Worm (Caenorhabditis elegans) whole organism, L2 larva: Measurements from ENCODE around the gene Y60A3A.16.

ENCODE experiments used
- C34F6.9 ChIP-seq: fragments of 150-350 bp; optimal IDR thresholded peaks from 2 replicates; lab custom pipeline; 2014; ENCODE audit warnings: missing biosample characterization, missing genetic modification characterization
- F13H6.1 ChIP-seq: sonication (generic microtip); optimal IDR thresholded peaks from 2 replicates; lab custom pipeline; 2016; ENCODE audit warnings: missing genetic modification characterization, missing compliant biosample characterization
- R02D3.7 ChIP-seq: fragments of 150-350 bp; optimal IDR thresholded peaks from 2 replicates; lab custom pipeline; 2014; ENCODE audit warnings: missing biosample characterization, missing genetic modification characterization
- Y55F3AM.14 ChIP-seq: fragments of 200-800 bp; sonication (Bioruptor generic); optimal IDR thresholded peaks from 2 replicates; lab custom pipeline; 2018; ENCODE audit warnings: mild to moderate bottlenecking, missing genetic modification characterization, missing compliant biosample characterization
- ZK546.5 ChIP-seq: sonication (generic microtip); optimal IDR thresholded peaks from 2 replicates; lab custom pipeline; 2017; ENCODE audit warnings: missing biosample characterization, missing genetic modification characterization
- alr-1 ChIP-seq: fragments of 150-350 bp; optimal IDR thresholded peaks from 2 replicates; lab custom pipeline; 2014; ENCODE audit warnings: missing biosample characterization, missing genetic modification characterization
- aly-2 ChIP-seq: fragments of 150-350 bp; optimal IDR thresholded peaks from 2 replicates; lab custom pipeline; 2014; ENCODE audit warnings: missing biosample characterization, missing genetic modification characterization
- ama-1 ChIP-seq: fragments of 150-350 bp; optimal IDR thresholded peaks from 2 replicates; lab custom pipeline; 2018; ENCODE audit warnings: inconsistent platforms
- ceh-82 ChIP-seq: fragments of 150-350 bp; optimal IDR thresholded peaks from 2 replicates; lab custom pipeline; 2014; ENCODE audit warnings: missing biosample characterization, missing genetic modification characterization
- crh-2 ChIP-seq: sonication (generic microtip); optimal IDR thresholded peaks from 2 replicates; lab custom pipeline; 2017; ENCODE audit warnings: missing biosample characterization, missing genetic modification characterization
- dmd-4 ChIP-seq: sonication (generic microtip); optimal IDR thresholded peaks from 2 replicates; lab custom pipeline; 2017; ENCODE audit warnings: missing biosample characterization, missing genetic modification characterization
- elt-1 ChIP-seq: fragments of 150-350 bp; optimal IDR thresholded peaks from 2 replicates; lab custom pipeline; 2014; ENCODE audit warnings: missing biosample characterization, missing genetic modification characterization
- elt-3 ChIP-seq: sonication (generic microtip); optimal IDR thresholded peaks from 2 replicates; lab custom pipeline; 2017; ENCODE audit warnings: missing biosample characterization, missing genetic modification characterization
- fos-1 ChIP-seq: fragments of 150-350 bp; optimal IDR thresholded peaks from 2 replicates; lab custom pipeline; 2014; ENCODE audit warnings: missing biosample characterization, missing genetic modification characterization
- gmeb-1 ChIP-seq: fragments of 150-350 bp; optimal IDR thresholded peaks from 2 replicates; lab custom pipeline; 2014; ENCODE audit warnings: missing biosample characterization, missing genetic modification characterization
- lin-11 ChIP-seq: fragments of 150-350 bp; sonication (generic microtip); optimal IDR thresholded peaks from 2 replicates; lab custom pipeline; 2014; ENCODE audit warnings: missing biosample characterization, missing genetic modification characterization, inconsistent platforms, mixed read lengths
- lin-13 ChIP-seq: fragments of 150-350 bp; optimal IDR thresholded peaks from 2 replicates; lab custom pipeline; 2014; ENCODE audit warnings: missing biosample characterization, missing genetic modification reagents, missing genetic modification characterization
- lin-39 ChIP-seq: fragments of 150-350 bp; optimal IDR thresholded peaks from 2 replicates; lab custom pipeline; 2014; ENCODE audit warnings: missing biosample characterization, missing genetic modification reagents, missing genetic modification characterization
- lsy-2 ChIP-seq, 2 experiments: fragments of 150-350 bp in 1 of 2; sonication (generic microtip) in 1 of 2; optimal IDR thresholded peaks; 2 replicates each; lab custom pipeline; 2014 to 2017; ENCODE audit warnings: missing biosample characterization in 2 of 2, missing genetic modification characterization in 2 of 2
- mab-5 ChIP-seq: fragments of 150-350 bp; optimal IDR thresholded peaks from 2 replicates; lab custom pipeline; 2014; ENCODE audit warnings: missing biosample characterization, missing genetic modification characterization
- mdl-1 ChIP-seq, 2 experiments: fragments of 150-350 bp in 1 of 2; sonication (generic microtip) in 1 of 2; optimal IDR thresholded peaks; 2 replicates each; lab custom pipeline; 2017; ENCODE audit warnings: missing biosample characterization in 2 of 2, missing genetic modification characterization in 2 of 2
- nhr-10 ChIP-seq: sonication (generic microtip); optimal IDR thresholded peaks from 2 replicates; lab custom pipeline; 2017; ENCODE audit warnings: missing biosample characterization, missing genetic modification characterization
- nhr-11 ChIP-seq: fragments of 150-350 bp; optimal IDR thresholded peaks from 2 replicates; lab custom pipeline; 2014; ENCODE audit warnings: missing biosample characterization, missing genetic modification characterization
- nhr-129 ChIP-seq: fragments of 150-350 bp; optimal IDR thresholded peaks from 2 replicates; lab custom pipeline; 2014; ENCODE audit warnings: missing biosample characterization, missing genetic modification characterization
- nhr-23 ChIP-seq: fragments of 150-350 bp; optimal IDR thresholded peaks from 2 replicates; lab custom pipeline; 2014; ENCODE audit warnings: missing biosample characterization, missing genetic modification reagents, missing genetic modification characterization
- nhr-25 ChIP-seq: fragments of 150-350 bp; sonication (generic microtip); optimal IDR thresholded peaks from 3 replicates; lab custom pipeline; 2014; ENCODE audit warnings: missing biosample characterization, missing genetic modification characterization
- nhr-6 ChIP-seq: fragments of 150-350 bp; optimal IDR thresholded peaks from 2 replicates; lab custom pipeline; 2014; ENCODE audit warnings: missing biosample characterization, missing genetic modification characterization
- nhr-77 ChIP-seq: fragments of 150-350 bp; optimal IDR thresholded peaks from 2 replicates; lab custom pipeline; 2014; ENCODE audit warnings: missing biosample characterization, missing genetic modification characterization
- peb-1 ChIP-seq: fragments of 150-350 bp; optimal IDR thresholded peaks from 2 replicates; lab custom pipeline; 2014; ENCODE audit warnings: missing biosample characterization, missing genetic modification characterization
- sem-4 ChIP-seq: fragments of 150-350 bp; optimal IDR thresholded peaks from 2 replicates; lab custom pipeline; 2014; ENCODE audit warnings: missing biosample characterization, missing genetic modification reagents, missing genetic modification characterization
- skn-1 ChIP-seq: sonication (generic microtip); optimal IDR thresholded peaks from 2 replicates; lab custom pipeline; 2017; ENCODE audit warnings: missing biosample characterization, missing genetic modification characterization
- sma-3 ChIP-seq: sonication (generic microtip); optimal IDR thresholded peaks from 2 replicates; lab custom pipeline; 2016; ENCODE audit warnings: missing genetic modification reagents, missing genetic modification characterization, missing compliant biosample characterization
- sma-9 ChIP-seq, 2 experiments: fragments of 150-350 bp in 1 of 2; sonication (generic microtip) in 1 of 2; optimal IDR thresholded peaks; 2 replicates each; lab custom pipeline; 2014 to 2016; ENCODE audit warnings: missing genetic modification characterization in 2 of 2, mild to moderate bottlenecking in 1 of 2, missing biosample characterization in 1 of 2, missing compliant biosample characterization in 1 of 2, missing genetic modification reagents in 1 of 2, moderate library complexity in 1 of 2
- unc-55 ChIP-seq: fragments of 150-350 bp; sonication (generic microtip); optimal IDR thresholded peaks from 3 replicates; lab custom pipeline; 2014; ENCODE audit warnings: missing biosample characterization, missing genetic modification reagents, missing genetic modification characterization
- unc-62 ChIP-seq: fragments of 150-350 bp; optimal IDR thresholded peaks from 2 replicates; lab custom pipeline; 2014; ENCODE audit warnings: missing biosample characterization, missing genetic modification reagents, missing genetic modification characterization
- zag-1 ChIP-seq: fragments of 150-350 bp; optimal IDR thresholded peaks from 2 replicates; lab custom pipeline; 2014; ENCODE audit warnings: missing biosample characterization, missing genetic modification characterization
- ztf-1 ChIP-seq: fragments of 200-800 bp; sonication (Bioruptor generic); conservative IDR thresholded peaks from 2 replicates; pipeline ENCODE4 v1.3.6; 2022; ENCODE audit warnings: missing genetic modification characterization, missing compliant biosample characterization
- ztf-11 ChIP-seq: sonication (generic microtip); optimal IDR thresholded peaks from 2 replicates; lab custom pipeline; 2017; ENCODE audit warnings: missing biosample characterization, missing genetic modification characterization
- ztf-4 ChIP-seq: fragments of 150-350 bp; optimal IDR thresholded peaks from 2 replicates; lab custom pipeline; 2014; ENCODE audit warnings: missing biosample characterization, missing genetic modification characterization

The Y60A3A.16 gene

ce11 chrV:19907365-19907764, 15.1 kb downstream of the Y60A3A.16 start, which contains the start of gene fars-2:
Gene fars-2 (minus strand): TSS chrV:19907434.
- TF ChIP-seq gmeb-1: no peak
- TF ChIP-seq ama-1 (lab: Kevin White, UChicago): no peak

- TF ChIP-seq elt-3 (tag; lab: Kevin White, UChicago): no peak
- no peak for TF ChIP-seq dmd-4
- no peak for TF ChIP-seq lin-11 (tag; lab: Kevin White, UChicago)
- no peak for TF ChIP-seq nhr-10
Measured at ce11 chrV:19905988-19906387, 16.5 kb downstream of the Y60A3A.16 start.

- TF ChIP-seq Y55F3AM.14 (GFP tag; lab: Kevin White, UChicago) (no peak), skn-1 (tag; lab: Kevin White, UChicago) (no peak), zag-1 (tag; lab: Kevin White, UChicago) (no peak), nhr-129 (tag; lab: Kevin White, UChicago) (no peak), lin-13 (GFP tag; lab: Kevin White, UChicago) (no peak), sma-3 (no peak), nhr-25 (tag; lab: Kevin White, UChicago) (no peak), nhr-11 (no peak), ztf-4 (no peak), ZK546.5 (tag; lab: Kevin White, UChicago) (no peak), gmeb-1 (no peak), ztf-1 (no peak), sem-4 (tag; lab: Kevin White, UChicago) (no peak), ceh-82 (tag; lab: Kevin White, UChicago) (no peak)
Measured at ce11 chrV:19904790-19905189, 17.7 kb downstream of the Y60A3A.16 start.

ce11 chrV:19901826-19902225, 20.7 kb downstream of the Y60A3A.16 start:
- TF ChIP-seq gmeb-1 (no peak), aly-2 (no peak), ama-1 (lab: Kevin White, UChicago) (no peak), ZK546.5 (tag; lab: Kevin White, UChicago) (no peak), Y55F3AM.14 (GFP tag; lab: Kevin White, UChicago) (no peak), elt-3 (tag; lab: Kevin White, UChicago) (no peak), skn-1 (tag; lab: Kevin White, UChicago) (no peak), nhr-25 (tag; lab: Kevin White, UChicago) (no peak), nhr-23 (tag; lab: Kevin White, UChicago) (no peak), nhr-77 (tag; lab: Kevin White, UChicago) (no peak), peb-1 (tag; lab: Kevin White, UChicago) (no peak)

ce11 chrV:19899167-19899566, 23.3 kb downstream of the Y60A3A.16 start, which contains the start of gene Y116F11B.14:
Gene Y116F11B.14 (plus strand): TSS chrV:19899467.
- TF ChIP-seq mdl-1 (tag; optimal IDR thresholded peaks at IDR 0.05; lab: Kevin White, UChicago): no peak
- no peak for TF ChIP-seq ztf-4
- no peak for TF ChIP-seq ztf-11
- TF ChIP-seq unc-62 (GFP tag; lab: Kevin White, UChicago): no peak
- TF ChIP-seq fos-1: no peak
- no peak for TF ChIP-seq lin-13 (GFP tag; lab: Kevin White, UChicago)
- TF ChIP-seq elt-3 (tag; lab: Kevin White, UChicago): no peak
- TF ChIP-seq alr-1 (tag; lab: Kevin White, UChicago): no peak
- no peak for TF ChIP-seq nhr-23 (tag; lab: Kevin White, UChicago)
- TF ChIP-seq nhr-6: no peak

- no peak for TF ChIP-seq nhr-129 (tag; lab: Kevin White, UChicago)
- no peak for TF ChIP-seq elt-1 (tag; lab: Kevin White, UChicago)
- no peak for TF ChIP-seq R02D3.7 (tag; lab: Kevin White, UChicago)
- peak; percentile 78 for TF ChIP-seq fos-1
Measured at ce11 chrV:19897982-19898381, 24.5 kb downstream of the Y60A3A.16 start.

- TF ChIP-seq fos-1: peak; percentile 17
- peak; percentile 58 for TF ChIP-seq unc-55 (GFP tag; lab: Kevin White, UChicago)
- TF ChIP-seq zag-1 (tag; lab: Kevin White, UChicago): peak; percentile 63
- TF ChIP-seq nhr-129 (tag; lab: Kevin White, UChicago): peak; percentile 80
- TF ChIP-seq lin-11 (tag; lab: Kevin White, UChicago): no peak
- peak; percentile 30 for TF ChIP-seq nhr-6
- peak in 1 of 2 experiments; percentile 74 for TF ChIP-seq lsy-2 (tag; optimal IDR thresholded peaks at IDR 0.05; lab: Kevin White, UChicago)
- no peak for TF ChIP-seq nhr-11
- TF ChIP-seq Y55F3AM.14 (GFP tag; lab: Kevin White, UChicago): no peak
- TF ChIP-seq F13H6.1 (tag; lab: Kevin White, UChicago): peak; percentile 66
- TF ChIP-seq nhr-77 (tag; lab: Kevin White, UChicago): no peak
- TF ChIP-seq sem-4 (tag; lab: Kevin White, UChicago): peak; percentile 23
- TF ChIP-seq sma-9 (GFP tag; optimal IDR thresholded peaks at IDR 0.05; lab: Kevin White, UChicago): peak; percentile 70
- no peak for TF ChIP-seq sma-9 (tag; optimal IDR thresholded peaks at IDR 0.05; lab: Kevin White, UChicago)
- peak; percentile 60 for TF ChIP-seq lin-13 (GFP tag; lab: Kevin White, UChicago)
- TF ChIP-seq mdl-1 (tag; optimal IDR thresholded peaks at IDR 0.05; lab: Kevin White, UChicago): peak in 1 of 2 experiments; percentile 32
- peak; percentile 27 for TF ChIP-seq mab-5 (tag; lab: Kevin White, UChicago)
- TF ChIP-seq lin-39 (tag; lab: Kevin White, UChicago): no peak
- TF ChIP-seq ztf-4: peak; percentile 64
- peak; percentile 75 for TF ChIP-seq C34F6.9 (tag; lab: Kevin White, UChicago)
- TF ChIP-seq crh-2 (tag; lab: Kevin White, UChicago): peak; percentile 99
Measured at ce11 chrV:19897557-19897956, 25.0 kb downstream of the Y60A3A.16 start.
